Fruit fly (Drosophila melanogaster) S2 (cell line): ENCODE measurements around the gene CG9338.

Experiments used
- CG8478 ChIP-seq: fragments of >200 bp; optimal IDR thresholded peaks from 2 replicates; lab custom pipeline; 2018
- CTCF ChIP-seq, 2 experiments: fragments of >200 bp; optimal IDR thresholded peaks; 2 replicates each; lab custom pipeline; 2018

DNA sequence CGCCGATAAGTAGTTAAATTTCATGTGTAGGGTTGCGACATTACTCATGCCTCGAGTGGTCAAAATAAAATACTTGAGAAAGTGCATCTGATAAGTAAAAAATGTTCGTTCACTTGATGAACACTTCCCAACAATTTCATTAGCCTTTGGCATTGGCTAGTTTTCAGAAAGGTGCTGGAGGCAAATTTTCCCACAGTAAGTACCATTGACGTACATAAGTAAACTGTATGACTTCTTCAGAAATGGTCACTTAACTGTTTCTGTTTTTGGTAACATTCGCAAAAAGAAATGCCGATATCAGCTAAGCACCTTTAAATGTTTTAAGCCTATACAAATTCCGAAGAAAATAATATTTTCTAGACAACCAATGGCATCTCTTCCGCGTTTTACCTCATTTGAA is 18.1 kb downstream of the CG9338 start:
- no peak for TF ChIP-seq CTCF (optimal IDR thresholded peaks at IDR 0.05; lab: Kevin White, UChicago)
- no peak for TF ChIP-seq CG8478 (lab: Kevin White, UChicago)
